Worm (Caenorhabditis elegans): Measurements from ENCODE around the gene sdz-12.

- no peak for TF ChIP-seq ztf-29 (GFP tag; IDR thresholded peaks at IDR 0.05)
- TF ChIP-seq tab-1 (GFP tag; IDR thresholded peaks at IDR 0.05) = no peak
- no peak for TF ChIP-seq ztf-23 (GFP tag; IDR thresholded peaks at IDR 0.05)
- TF ChIP-seq cog-1 (tag; optimal IDR thresholded peaks at IDR 0.05) = no peak
Measured at ce11 chrII:3753598-3753997, 22.0 kb upstream of the sdz-12 start, which contains the start of gene rcd-1.
